Worm (Caenorhabditis elegans): ENCODE data around the gene R148.5.

The R148.5 gene

ce11 chrIII:3116969-3117368 lies 48.5 kb upstream of the R148.5 start (continued):
- TF ChIP-seq dve-1 (tag; optimal IDR thresholded peaks at IDR 0.05; ENCODE audit: insufficient read depth) (peak; percentile 80), nhr-48 (tag; optimal IDR thresholded peaks at IDR 0.05) (peak; percentile 20), lin-1 (GFP tag; IDR thresholded peaks at IDR 0.05) (no peak), lsy-2 (tag; optimal IDR thresholded peaks at IDR 0.05) (no peak), F26F4.8 (GFP tag; conservative IDR thresholded peaks at IDR 0.05) (no peak), spr-1 (tag; optimal IDR thresholded peaks at IDR 0.05) (no peak), set-16 (GFP tag; IDR thresholded peaks at IDR 0.05) (no peak), egl-43 (GFP tag; IDR thresholded peaks at IDR 0.05) (no peak), lin-38 (GFP tag; IDR thresholded peaks at IDR 0.05) (no peak), egl-27 (tag; optimal IDR thresholded peaks at IDR 0.05) (no peak), Y5F2A.4 (GFP tag; optimal IDR thresholded peaks at IDR 0.05) (no peak), gei-8 (GFP tag; optimal IDR thresholded peaks at IDR 0.05) (no peak), dpl-1 (GFP tag; optimal IDR thresholded peaks at IDR 0.05) (no peak), nhr-77 (tag; optimal IDR thresholded peaks at IDR 0.05) (peak; percentile 84), Y75B8A.6 (GFP tag; IDR thresholded peaks at IDR 0.05) (no peak), T26A8.4 (GFP tag; IDR thresholded peaks at IDR 0.05) (no peak), nhr-10 (tag; optimal IDR thresholded peaks at IDR 0.05) (no peak), nhr-237 (tag; optimal IDR thresholded peaks at IDR 0.05) (no peak), nhr-102 (tag; optimal IDR thresholded peaks at IDR 0.05) (peak; percentile 16), mep-1 (tag; optimal IDR thresholded peaks at IDR 0.05) (no peak), D1046.2 (GFP tag; IDR thresholded peaks at IDR 0.05) (no peak), zip-11 (GFP tag; IDR thresholded peaks at IDR 0.05) (no peak), dmd-6 (GFP tag; IDR thresholded peaks at IDR 0.05) (peak; percentile 84), nhr-25 (tag; optimal IDR thresholded peaks at IDR 0.05; ENCODE audit: borderline replicate concordance, insufficient read depth) (no peak), daf-19 (GFP tag; conservative IDR thresholded peaks at IDR 0.05) (no peak), aha-1 (tag) (no peak), skn-1 (tag; optimal IDR thresholded peaks at IDR 0.05) (no peak), Y48G9A.11 (GFP tag; IDR thresholded peaks at IDR 0.05) (no peak), dmd-9 (GFP tag; IDR thresholded peaks at IDR 0.05) (no peak), ceh-82 (tag; optimal IDR thresholded peaks at IDR 0.05) (no peak), unc-130 (GFP tag; optimal IDR thresholded peaks at IDR 0.05) (no peak), ztf-11 (tag; optimal IDR thresholded peaks at IDR 0.05) (no peak), ZK337.2 (GFP tag; IDR thresholded peaks at IDR 0.05) (no peak), F49E8.2 (tag; optimal IDR thresholded peaks at IDR 0.05; ENCODE audit: borderline replicate concordance) (no peak), php-3 (GFP tag; IDR thresholded peaks at IDR 0.05) (no peak), T20F7.1 (GFP tag; optimal IDR thresholded peaks at IDR 0.05) (no peak), dmd-8 (GFP tag; IDR thresholded peaks at IDR 0.05) (no peak), lim-7 (GFP tag; IDR thresholded peaks at IDR 0.05) (no peak), mxl-3 (GFP tag; optimal IDR thresholded peaks at IDR 0.05) (no peak), hif-1 (tag; optimal IDR thresholded peaks at IDR 0.05) (peak in 1 of 2 experiments; percentile 81), lin-29 (GFP tag; IDR thresholded peaks at IDR 0.05) (no peak), aly-2 (tag; optimal IDR thresholded peaks at IDR 0.05) (no peak)

DNA sequence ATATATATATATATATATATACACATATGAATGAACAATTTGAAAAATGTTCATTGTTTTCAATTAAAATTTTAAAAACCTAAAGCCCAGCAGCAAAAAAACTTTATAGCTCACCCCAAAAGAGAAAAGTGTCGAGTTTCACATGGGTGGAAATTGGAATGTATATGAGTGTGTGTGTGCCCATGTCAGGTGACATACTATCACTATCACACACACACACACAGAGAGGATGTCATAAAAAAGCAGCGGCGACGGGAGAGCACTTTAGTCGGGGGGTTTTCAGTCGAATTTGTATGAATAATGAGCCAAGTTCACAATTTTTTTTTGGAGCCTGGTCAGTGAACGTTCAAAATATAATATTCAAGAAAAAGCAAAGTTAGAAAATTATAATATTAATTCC lies 45.5 kb upstream of the R148.5 start:
- TF ChIP-seq nhr-28 (tag; optimal IDR thresholded peaks at IDR 0.05): peak; percentile 85
- peak; percentile 65; the same call in 1 of the 2 replicates for TF ChIP-seq dmd-6 (GFP tag; IDR thresholded peaks at IDR 0.05)
- TF ChIP-seq php-3 (GFP tag; IDR thresholded peaks at IDR 0.05): 0 out of 2 replicates have a peak, but pooled peaks have one; percentile 37
- TF ChIP-seq nhr-77 (tag; optimal IDR thresholded peaks at IDR 0.05): peak; percentile 39
- TF ChIP-seq aha-1 (tag): peak; percentile 6
- no peak for TF ChIP-seq daf-16 (GFP tag; optimal IDR thresholded peaks at IDR 0.05)
- peak; percentile 22 for TF ChIP-seq daf-16 (tag; optimal IDR thresholded peaks at IDR 0.05)
- peak; percentile 47 for TF ChIP-seq hlh-11 (tag; optimal IDR thresholded peaks at IDR 0.05)
- TF ChIP-seq pha-4 (GFP tag; IDR thresholded peaks at IDR 0.05): no peak
- no peak for TF ChIP-seq pha-4 (tag; optimal IDR thresholded peaks at IDR 0.05)
- peak; percentile 74 for TF ChIP-seq pqm-1 (tag; optimal IDR thresholded peaks at IDR 0.05)
- peak; percentile 53 for TF ChIP-seq dve-1 (tag; optimal IDR thresholded peaks at IDR 0.05; ENCODE audit: insufficient read depth)
- TF ChIP-seq lin-29 (GFP tag; IDR thresholded peaks at IDR 0.05): no peak
- no peak for TF ChIP-seq zag-1 (tag; optimal IDR thresholded peaks at IDR 0.05)
- peak; percentile 72 for TF ChIP-seq hlh-30 (tag; optimal IDR thresholded peaks at IDR 0.05; ENCODE audit: insufficient read depth)
- peak in 1 of 2 experiments; percentile 66 for TF ChIP-seq unc-62 (GFP tag; optimal IDR thresholded peaks at IDR 0.05 in 1 of 2)
- TF ChIP-seq unc-62 (tag; optimal IDR thresholded peaks at IDR 0.05): no peak
- TF ChIP-seq attf-4 (tag; optimal IDR thresholded peaks at IDR 0.05): no peak
